Fruit fly (Drosophila melanogaster) whole organism, embryonic: ENCODE measurements around the gene CG12438.

ENCODE experiments used
- Adf1 ChIP-seq: fragments of 200-800 bp; sonication (Bioruptor generic); IDR thresholded peaks from 2 replicates; pipeline ENCODE4 v1.3.6; 2022; ENCODE audit warnings: missing biosample characterization, missing genetic modification characterization
- CG1024 ChIP-seq: fragments of 200-800 bp; sonication (Bioruptor generic); IDR thresholded peaks from 2 replicates; pipeline ENCODE4 v1.3.6; 2022; ENCODE audit warnings: missing biosample characterization, missing genetic modification characterization
- CG11398 ChIP-seq: fragments of 200-800 bp; sonication (Bioruptor generic); optimal IDR thresholded peaks from 2 replicates; lab custom pipeline; 2016; ENCODE audit warnings: missing biosample characterization, missing genetic modification characterization
- CG12769 ChIP-seq: fragments of 200-800 bp; sonication (Bioruptor generic); optimal IDR thresholded peaks from 2 replicates; lab custom pipeline; 2019; ENCODE audit warnings: missing biosample characterization, mild to moderate bottlenecking, missing genetic modification characterization, moderate library complexity
- CG14441 ChIP-seq: fragments of 200-800 bp; sonication (Bioruptor generic); IDR thresholded peaks from 2 replicates; pipeline ENCODE4 v1.3.6; 2022; ENCODE audit warnings: missing biosample characterization, missing genetic modification characterization
- CG14710 ChIP-seq: fragments of 200-800 bp; sonication (Bioruptor generic); optimal IDR thresholded peaks from 3 replicates; lab custom pipeline; 2019; ENCODE audit warnings: missing biosample characterization, mild to moderate bottlenecking, missing genetic modification characterization, moderate library complexity
- CG14860 ChIP-seq: fragments of 200-800 bp; sonication (Bioruptor generic); IDR thresholded peaks from 3 replicates; pipeline ENCODE4 v1.3.6; 2022; ENCODE audit warnings: missing biosample characterization, missing genetic modification characterization; ENCODE audit not compliant: partially characterized antibody
- CG15696 ChIP-seq: fragments of 200-800 bp; sonication (Bioruptor generic); optimal IDR thresholded peaks from 2 replicates; lab custom pipeline; 2019; ENCODE audit warnings: missing biosample characterization, mild to moderate bottlenecking, missing genetic modification characterization, moderate library complexity
- CG1602 ChIP-seq: fragments of 200-800 bp; sonication (Bioruptor generic); optimal IDR thresholded peaks from 3 replicates; lab custom pipeline; 2016; ENCODE audit warnings: missing biosample characterization, missing genetic modification characterization
- CG17328 ChIP-seq: fragments of 200-800 bp; sonication (Bioruptor generic); IDR thresholded peaks from 2 replicates; pipeline ENCODE4 v1.3.6; 2022; ENCODE audit warnings: missing biosample characterization, missing genetic modification characterization
- CG17361 ChIP-seq: fragments of 200-800 bp; sonication (Bioruptor generic); IDR thresholded peaks from 3 replicates; pipeline ENCODE4 v1.3.6; 2022; ENCODE audit warnings: missing biosample characterization, missing genetic modification characterization
- CG17612 ChIP-seq: fragments of 200-800 bp; sonication (Bioruptor generic); IDR thresholded peaks from 2 replicates; pipeline ENCODE4 v1.3.6; 2022; ENCODE audit warnings: missing biosample characterization, missing genetic modification characterization
- CG1832 ChIP-seq: fragments of 200-800 bp; sonication (Bioruptor generic); optimal IDR thresholded peaks from 2 replicates; lab custom pipeline; 2017; ENCODE audit warnings: missing biosample characterization, mild to moderate bottlenecking, missing genetic modification characterization, inconsistent platforms
- CG18599 ChIP-seq: fragments of 200-800 bp; sonication (Bioruptor generic); optimal IDR thresholded peaks from 3 replicates; lab custom pipeline; 2017; ENCODE audit warnings: missing biosample characterization, missing genetic modification characterization, mild to moderate bottlenecking, moderate library complexity, missing genetic modification reagents
- CG31365 ChIP-seq: fragments of 200-800 bp; sonication (Bioruptor generic); optimal IDR thresholded peaks from 2 replicates; lab custom pipeline; 2018; ENCODE audit warnings: missing biosample characterization, mild to moderate bottlenecking, missing genetic modification characterization
- CG4617 ChIP-seq: fragments of 200-800 bp; sonication (Bioruptor generic); optimal IDR thresholded peaks from 3 replicates; lab custom pipeline; 2016; ENCODE audit warnings: missing biosample characterization, missing genetic modification characterization, borderline replicate concordance
- CG5245 ChIP-seq: fragments of 200-800 bp; sonication (Bioruptor generic); optimal IDR thresholded peaks from 3 replicates; lab custom pipeline; 2016; ENCODE audit warnings: missing biosample characterization, missing genetic modification characterization
- CG7271 ChIP-seq: fragments of 200-800 bp; sonication (Bioruptor generic); optimal IDR thresholded peaks from 2 replicates; lab custom pipeline; 2018; ENCODE audit warnings: missing biosample characterization, mild to moderate bottlenecking, missing genetic modification characterization, moderate library complexity
- CG7556 ChIP-seq: fragments of 200-800 bp; sonication (Bioruptor generic); optimal IDR thresholded peaks from 2 replicates; lab custom pipeline; 2017; ENCODE audit warnings: missing biosample characterization, mild to moderate bottlenecking, missing genetic modification characterization
- CG7963 ChIP-seq: fragments of 200-800 bp; sonication (Bioruptor generic); IDR thresholded peaks from 3 replicates; pipeline ENCODE4 v1.3.6; 2022; ENCODE audit warnings: missing biosample characterization, missing genetic modification characterization; ENCODE audit not compliant: partially characterized antibody
- CHES-1-like ChIP-seq: fragments of 200-800 bp; sonication (Bioruptor generic); optimal IDR thresholded peaks from 2 replicates; lab custom pipeline; 2016; ENCODE audit warnings: missing biosample characterization, missing genetic modification characterization
- Drgx ChIP-seq: fragments of 200-800 bp; sonication (Bioruptor generic); IDR thresholded peaks from 2 replicates; pipeline ENCODE4 v1.3.6; 2022; ENCODE audit warnings: missing biosample characterization, missing genetic modification characterization
- Ets97D ChIP-seq: fragments of 200-800 bp; sonication (Bioruptor generic); optimal IDR thresholded peaks from 3 replicates; lab custom pipeline; 2016; ENCODE audit warnings: missing biosample characterization, missing genetic modification characterization
- Gug ChIP-seq: fragments of 200-800 bp; sonication (Bioruptor generic); IDR thresholded peaks from 4 replicates; pipeline ENCODE4 v1.3.6; 2022; ENCODE audit warnings: missing biosample characterization, missing genetic modification characterization
- HLH3B ChIP-seq: fragments of 200-800 bp; sonication (Bioruptor generic); IDR thresholded peaks from 2 replicates; pipeline ENCODE4 v1.3.6; 2022; ENCODE audit warnings: missing biosample characterization, missing genetic modification characterization
- Lpt ChIP-seq: fragments of >200 bp; optimal IDR thresholded peaks from 2 replicates; lab custom pipeline; 2018; ENCODE audit warnings: missing biosample characterization, missing genetic modification characterization
- MTF-1 ChIP-seq: fragments of 200-800 bp; sonication (Bioruptor generic); optimal IDR thresholded peaks from 2 replicates; lab custom pipeline; 2018; ENCODE audit warnings: missing biosample characterization, mild to moderate bottlenecking, missing genetic modification characterization, borderline replicate concordance
- Nf-YB ChIP-seq: fragments of 200-800 bp; sonication (Bioruptor generic); optimal IDR thresholded peaks from 3 replicates; lab custom pipeline; 2019; ENCODE audit warnings: missing biosample characterization, mild to moderate bottlenecking, missing genetic modification characterization, moderate library complexity
- Opbp ChIP-seq: fragments of 200-800 bp; sonication (Bioruptor generic); IDR thresholded peaks from 3 replicates; pipeline ENCODE4 v1.3.6; 2022; ENCODE audit warnings: missing biosample characterization, missing genetic modification characterization; ENCODE audit not compliant: partially characterized antibody
- Rx ChIP-seq: fragments of 200-800 bp; sonication (Bioruptor generic); IDR thresholded peaks from 2 replicates; pipeline ENCODE4 v1.3.6; 2022; ENCODE audit warnings: missing biosample characterization, missing genetic modification characterization
- Scr ChIP-seq: fragments of 200-800 bp; sonication (Bioruptor generic); IDR thresholded peaks from 2 replicates; pipeline ENCODE4 v1.3.6; 2022; ENCODE audit warnings: missing biosample characterization, missing genetic modification characterization; ENCODE audit not compliant: partially characterized antibody
- Ssrp ChIP-seq: fragments of 200-800 bp; sonication (Bioruptor generic); optimal IDR thresholded peaks from 2 replicates; lab custom pipeline; 2018; ENCODE audit warnings: missing biosample characterization, mild to moderate bottlenecking, missing genetic modification characterization, moderate library complexity
- ac ChIP-seq: fragments of 200-800 bp; sonication (Bioruptor generic); optimal IDR thresholded peaks from 3 replicates; lab custom pipeline; 2017; ENCODE audit warnings: missing biosample characterization, mild to moderate bottlenecking, missing genetic modification characterization
- bab2 ChIP-seq: fragments of 200-800 bp; sonication (Bioruptor generic); optimal IDR thresholded peaks from 2 replicates; lab custom pipeline; 2016; ENCODE audit warnings: missing biosample characterization, missing genetic modification characterization
- btn ChIP-seq: fragments of 200-800 bp; sonication (Bioruptor generic); optimal IDR thresholded peaks from 2 replicates; lab custom pipeline; 2016; ENCODE audit warnings: missing biosample characterization, missing genetic modification characterization
- ci ChIP-seq: fragments of 200-800 bp; sonication (Bioruptor generic); IDR thresholded peaks from 3 replicates; pipeline ENCODE4 v1.3.6; 2022; ENCODE audit warnings: missing biosample characterization, missing genetic modification characterization
- dati ChIP-seq: fragments of 200-800 bp; sonication (Bioruptor generic); IDR thresholded peaks from 2 replicates; pipeline ENCODE4 v1.3.6; 2022; ENCODE audit warnings: missing biosample characterization, missing genetic modification characterization
- en ChIP-seq: fragments of 200-800 bp; sonication (Bioruptor generic); optimal IDR thresholded peaks from 2 replicates; lab custom pipeline; 2016; ENCODE audit warnings: missing biosample characterization, missing genetic modification characterization
- fd64A ChIP-seq: fragments of 200-800 bp; sonication (Bioruptor generic); optimal IDR thresholded peaks from 3 replicates; lab custom pipeline; 2018; ENCODE audit warnings: missing biosample characterization, mild to moderate bottlenecking, missing genetic modification characterization
- fru ChIP-seq: fragments of >200 bp; optimal IDR thresholded peaks from 2 replicates; lab custom pipeline; 2017
- gsb ChIP-seq: fragments of 200-800 bp; sonication (Bioruptor generic); IDR thresholded peaks from 2 replicates; pipeline ENCODE4 v1.3.6; 2022; ENCODE audit warnings: missing biosample characterization, missing genetic modification characterization
- insv ChIP-seq, 2 experiments: fragments of 200-800 bp; sonication (Bioruptor generic); optimal IDR thresholded peaks; 3 replicates each; lab custom pipeline; 2016 to 2018; ENCODE audit warnings: missing biosample characterization in 2 of 2, missing genetic modification characterization in 2 of 2
- lola ChIP-seq, 3 experiments: fragments of >200 bp in 2 of 3; fragments of 200-800 bp in 1 of 3; sonication (Bioruptor generic) in 1 of 3; optimal IDR thresholded peaks; 2 replicates each; lab custom pipeline; 2017 to 2019; ENCODE audit warnings: missing biosample characterization in 3 of 3, missing genetic modification characterization in 3 of 3, mild to moderate bottlenecking in 1 of 3, moderate library complexity in 1 of 3
- luna ChIP-seq: fragments of 200-800 bp; sonication (Bioruptor generic); optimal IDR thresholded peaks from 2 replicates; lab custom pipeline; 2016; ENCODE audit warnings: missing biosample characterization, missing genetic modification characterization
- onecut ChIP-seq: fragments of 200-800 bp; sonication (Bioruptor generic); IDR thresholded peaks from 2 replicates; pipeline ENCODE4 v1.3.6; 2022; ENCODE audit warnings: missing biosample characterization, missing genetic modification characterization
- pb ChIP-seq: fragments of 200-800 bp; sonication (Bioruptor generic); optimal IDR thresholded peaks from 3 replicates; lab custom pipeline; 2016; ENCODE audit warnings: missing biosample characterization, missing genetic modification characterization
- phol ChIP-seq: fragments of 200-800 bp; sonication (Bioruptor generic); optimal IDR thresholded peaks from 3 replicates; lab custom pipeline; 2018; ENCODE audit warnings: missing biosample characterization, mild to moderate bottlenecking, missing genetic modification characterization, moderate library complexity
- rib ChIP-seq: fragments of 200-800 bp; sonication (Bioruptor generic); IDR thresholded peaks from 2 replicates; pipeline ENCODE4 v1.3.6; 2022; ENCODE audit warnings: missing biosample characterization, missing genetic modification characterization
- ro ChIP-seq: fragments of 200-800 bp; sonication (Bioruptor generic); IDR thresholded peaks from 2 replicates; pipeline ENCODE4 v1.3.6; 2022; ENCODE audit warnings: missing biosample characterization, missing genetic modification characterization
- sim ChIP-seq: fragments of 200-800 bp; sonication (Bioruptor generic); IDR thresholded peaks from 2 replicates; pipeline ENCODE4 v1.3.6; 2022; ENCODE audit warnings: missing biosample characterization, missing genetic modification characterization
- tap ChIP-seq: fragments of 200-800 bp; optimal IDR thresholded peaks from 3 replicates; lab custom pipeline; 2019; ENCODE audit warnings: missing biosample characterization, mild to moderate bottlenecking, missing genetic modification characterization, moderate library complexity
- trem ChIP-seq: fragments of 200-800 bp; optimal IDR thresholded peaks from 3 replicates; lab custom pipeline; 2019; ENCODE audit warnings: missing biosample characterization, mild to moderate bottlenecking, missing genetic modification characterization, moderate library complexity

Gene CG12438

DNA sequence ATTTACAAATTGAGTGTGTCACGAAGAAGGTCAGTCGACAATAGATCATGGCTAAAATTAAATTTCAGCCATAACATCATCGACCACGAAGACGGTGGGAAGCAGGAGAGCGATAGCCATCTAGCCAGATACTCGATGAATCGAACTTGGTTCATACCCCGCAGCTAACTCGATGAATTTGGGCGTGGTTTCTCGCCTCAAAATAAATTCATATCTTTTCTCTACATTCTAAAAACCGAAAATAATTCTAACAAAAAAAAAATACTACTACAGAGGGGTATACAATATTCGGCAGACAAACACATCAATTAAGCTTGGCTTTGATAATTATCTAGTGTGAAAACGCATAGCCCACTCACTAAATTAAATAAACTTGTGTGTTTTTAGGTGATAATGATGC is 19.4 kb upstream of the CG12438 start (continued):
- TF ChIP-seq Scr (GFP tag; lab: Robert Waterston, UW), result no peak
- TF ChIP-seq Adf1 (GFP tag; lab: Robert Waterston, UW), result no peak
- TF ChIP-seq ro (GFP tag; lab: Robert Waterston, UW), result no peak
- TF ChIP-seq gsb (GFP tag; lab: Robert Waterston, UW), result no peak
- TF ChIP-seq Drgx (GFP tag; lab: Robert Waterston, UW), result no peak
- no peak for TF ChIP-seq CG7271 (tag; lab: Kevin White, UChicago)
- no peak for TF ChIP-seq MTF-1 (GFP tag; lab: Kevin White, UChicago)
- no peak for TF ChIP-seq btn (GFP tag; lab: Kevin White, UChicago)
- no peak for TF ChIP-seq pb (GFP tag; lab: Kevin White, UChicago)
- peak; percentile 24 for TF ChIP-seq bab2
- no peak for TF ChIP-seq insv (GFP tag; optimal IDR thresholded peaks at IDR 0.05; lab: Kevin White, UChicago)
- 0 out of 3 replicates have a peak, but pooled peaks have one; percentile 34 for TF ChIP-seq CG17361 (GFP tag; lab: Robert Waterston, UW)
- no peak for TF ChIP-seq CG7556 (GFP tag; lab: Kevin White, UChicago)
- TF ChIP-seq CG11398, result no peak
- TF ChIP-seq Ets97D (GFP tag; lab: Kevin White, UChicago), result no peak
- peak; percentile 65; the same call in 1 of the 3 replicates for TF ChIP-seq ci (GFP tag; lab: Robert Waterston, UW)
- no peak for TF ChIP-seq Ssrp (tag; lab: Kevin White, UChicago)
- TF ChIP-seq CG14441 (GFP tag; lab: Robert Waterston, UW), result peak; percentile 62; the same call in 1 of the 2 replicates
- TF ChIP-seq luna (GFP tag; lab: Kevin White, UChicago), result no peak
- no peak for TF ChIP-seq CG31365
- TF ChIP-seq CHES-1-like (GFP tag; lab: Kevin White, UChicago), result no peak
- no peak for TF ChIP-seq CG14710 (tag; lab: Kevin White, UChicago)
- no peak for TF ChIP-seq Opbp
- peak; percentile 69 for TF ChIP-seq CG12769 (tag; lab: Kevin White, UChicago)
- peak; percentile 61; the same call in 1 of the 2 replicates for TF ChIP-seq HLH3B (GFP tag; lab: Robert Waterston, UW)
- TF ChIP-seq CG15696 (tag; lab: Kevin White, UChicago), result no peak
- TF ChIP-seq CG1602 (GFP tag; lab: Kevin White, UChicago), result no peak
- no peak for TF ChIP-seq CG14860 (GFP tag; lab: Robert Waterston, UW)
- no peak for TF ChIP-seq CG17612 (GFP tag; lab: Robert Waterston, UW)
- no peak for TF ChIP-seq CG7963
- TF ChIP-seq CG5245, result no peak
- TF ChIP-seq tap, result no peak
- no peak for TF ChIP-seq fd64A (GFP tag; lab: Kevin White, UChicago)
- no peak for TF ChIP-seq Rx (GFP tag; lab: Robert Waterston, UW)
- TF ChIP-seq CG4617 (GFP tag; lab: Kevin White, UChicago), result no peak
- TF ChIP-seq onecut (GFP tag; lab: Robert Waterston, UW), result no peak
- TF ChIP-seq phol, result peak; percentile 23
- TF ChIP-seq CG1024, result 0 out of 2 replicates have a peak, but pooled peaks have one; percentile 21
- TF ChIP-seq trem (tag; lab: Kevin White, UChicago), result no peak
- no peak for TF ChIP-seq ac (GFP tag; lab: Kevin White, UChicago)
- TF ChIP-seq sim (GFP tag; lab: Robert Waterston, UW), result no peak
- no peak for TF ChIP-seq fru (lab: Kevin White, UChicago)
- TF ChIP-seq rib (GFP tag; lab: Robert Waterston, UW), result no peak
- TF ChIP-seq Nf-YB (GFP tag; lab: Kevin White, UChicago), result no peak
- TF ChIP-seq CG1832, result no peak
- no peak for TF ChIP-seq Gug (GFP tag; lab: Robert Waterston, UW)
- TF ChIP-seq CG17328 (GFP tag; lab: Robert Waterston, UW), result no peak
- TF ChIP-seq Lpt (GFP tag; lab: Kevin White, UChicago), result no peak
- TF ChIP-seq lola (GFP tag; optimal IDR thresholded peaks at IDR 0.05; lab: Kevin White, UChicago), result no peak
- TF ChIP-seq en (GFP tag; lab: Kevin White, UChicago), result no peak
- no peak for TF ChIP-seq CG18599 (GFP tag; lab: Kevin White, UChicago)
- no peak for TF ChIP-seq dati (GFP tag; lab: Robert Waterston, UW)
